Worm (Caenorhabditis elegans) whole organism, late embryonic: Measurements from ENCODE around the gene tdpo-1.

Experiments used
- ama-1 ChIP-seq: fragments of 150-350 bp; optimal IDR thresholded peaks from 2 replicates; lab custom pipeline; 2014
- ceh-19 ChIP-seq: fragments of 200-800 bp; sonication (Bioruptor generic); optimal IDR thresholded peaks from 2 replicates; lab custom pipeline; 2018; ENCODE audit warnings: mild to moderate bottlenecking, missing genetic modification characterization, missing compliant biosample characterization
- ceh-9 ChIP-seq: sonication (generic microtip); optimal IDR thresholded peaks from 2 replicates; lab custom pipeline; 2016; ENCODE audit warnings: mild to moderate bottlenecking, missing genetic modification characterization, inconsistent platforms, missing compliant biosample characterization
- odd-2 ChIP-seq: sonication (generic microtip); optimal IDR thresholded peaks from 2 replicates; lab custom pipeline; 2017; ENCODE audit warnings: antibody characterized with exemption, mild to moderate bottlenecking, missing genetic modification characterization, missing compliant biosample characterization
- pag-3 ChIP-seq: sonication (generic microtip); optimal IDR thresholded peaks from 2 replicates; lab custom pipeline; 2016; ENCODE audit warnings: missing compliant biosample characterization, missing genetic modification characterization, borderline replicate concordance
- pat-9 ChIP-seq: fragments of 200-800 bp; sonication (Bioruptor generic); optimal IDR thresholded peaks from 2 replicates; lab custom pipeline; 2018; ENCODE audit warnings: mild to moderate bottlenecking, missing genetic modification characterization, moderate library complexity, missing compliant biosample characterization
- rnt-1 ChIP-seq: sonication (generic microtip); optimal IDR thresholded peaks from 2 replicates; lab custom pipeline; 2016; ENCODE audit warnings: missing genetic modification characterization, missing compliant biosample characterization

DNA sequence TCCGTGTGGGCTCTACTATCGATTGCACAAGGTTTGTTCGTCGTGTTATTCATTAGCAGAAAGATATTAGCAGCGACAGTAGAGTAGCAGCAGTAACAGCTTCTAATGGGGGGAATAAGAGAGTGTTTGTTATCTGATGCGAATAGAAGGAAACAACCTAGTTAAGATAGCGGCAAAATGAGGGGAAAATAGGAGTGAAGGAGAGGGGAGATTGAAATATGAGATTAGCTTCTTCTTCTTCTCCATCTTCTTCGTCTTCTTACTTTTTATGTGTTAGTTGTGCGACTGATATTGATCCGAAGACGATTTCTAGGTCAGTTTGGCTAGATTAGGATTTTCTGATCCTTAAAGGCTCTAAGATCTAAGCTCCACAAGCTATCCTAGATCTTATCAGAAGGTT, 44.8 kb upstream of the tdpo-1 start:
- TF ChIP-seq ceh-9 (tag; lab: Kevin White, UChicago): no peak
- no peak for TF ChIP-seq odd-2
- TF ChIP-seq ama-1 (lab: Kevin White, UChicago): no peak
- no peak for TF ChIP-seq pag-3 (tag; lab: Kevin White, UChicago)
- no peak for TF ChIP-seq ceh-19 (GFP tag; lab: Kevin White, UChicago)
- no peak for TF ChIP-seq pat-9
- no peak for TF ChIP-seq rnt-1 (tag; lab: Kevin White, UChicago)
